Worm (Caenorhabditis elegans): ENCODE data around the gene tbc-2.

Gene tbc-2

DNA sequence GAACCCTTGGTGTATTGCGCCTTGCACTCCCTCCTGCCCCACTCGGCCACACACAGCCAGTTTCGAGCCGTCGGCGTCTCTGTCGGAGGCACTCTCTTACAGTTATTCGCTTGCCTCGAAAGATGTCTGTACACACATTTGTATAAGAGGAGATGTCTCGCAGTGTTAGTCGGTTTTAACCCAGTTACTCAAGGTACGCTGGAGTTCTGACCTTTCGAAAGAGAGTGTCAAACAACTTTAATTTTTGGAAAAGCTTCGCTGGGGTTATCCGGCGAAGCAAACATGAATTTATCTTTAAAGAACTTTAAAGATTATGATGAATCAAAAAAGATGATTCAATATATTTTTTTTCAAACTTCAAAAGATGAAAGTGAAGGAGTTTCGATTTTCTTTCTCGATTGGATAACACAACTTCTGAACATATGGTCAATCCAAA is 17.5 kb upstream of the tbc-2 start (continued):
- TF ChIP-seq ref-2 (tag; optimal IDR thresholded peaks at IDR 0.05) = peak; percentile 87
- TF ChIP-seq madf-2 (tag; optimal IDR thresholded peaks at IDR 0.05) = peak; percentile 81
- peak; percentile 99 for TF ChIP-seq unc-42 (tag; optimal IDR thresholded peaks at IDR 0.05)
- TF ChIP-seq che-1 (tag; optimal IDR thresholded peaks at IDR 0.05) = peak; percentile 66
- TF ChIP-seq pat-9 (tag; optimal IDR thresholded peaks at IDR 0.05) = peak; percentile 83
- TF ChIP-seq ceh-18 (tag; optimal IDR thresholded peaks at IDR 0.05) = peak; percentile 99
- TF ChIP-seq hlh-30 (tag; optimal IDR thresholded peaks at IDR 0.05; ENCODE audit: insufficient read depth) = peak; percentile 60
- TF ChIP-seq pax-1 (tag; optimal IDR thresholded peaks at IDR 0.05) = peak; percentile 91
- TF ChIP-seq ama-1 (optimal IDR thresholded peaks at IDR 0.05) = peak; percentile 100
- peak; percentile 68 for TF ChIP-seq ceh-24 (tag; optimal IDR thresholded peaks at IDR 0.05)
- no peak for TF ChIP-seq ceh-45 (GFP tag; IDR thresholded peaks at IDR 0.05)
- TF ChIP-seq pha-2 (tag; optimal IDR thresholded peaks at IDR 0.05) = peak; percentile 82
- TF ChIP-seq fax-1 (tag; optimal IDR thresholded peaks at IDR 0.05) = peak; percentile 65
- TF ChIP-seq ets-4 (tag; optimal IDR thresholded peaks at IDR 0.05) = peak; percentile 85
- peak; percentile 65 for TF ChIP-seq hlh-15 (tag; optimal IDR thresholded peaks at IDR 0.05)
- peak; percentile 44 for TF ChIP-seq tbx-7 (tag; optimal IDR thresholded peaks at IDR 0.05)
- TF ChIP-seq lim-6 (tag; optimal IDR thresholded peaks at IDR 0.05) = peak; percentile 77
- TF ChIP-seq odd-2 (tag; optimal IDR thresholded peaks at IDR 0.05) = no peak
- peak; percentile 76 for TF ChIP-seq hlh-8 (tag; optimal IDR thresholded peaks at IDR 0.05)
- peak; percentile 65 for TF ChIP-seq hlh-6 (tag; optimal IDR thresholded peaks at IDR 0.05)
- peak; percentile 92 for TF ChIP-seq ceh-34 (tag; optimal IDR thresholded peaks at IDR 0.05)
- peak; percentile 82 for TF ChIP-seq C08G9.2 (tag; optimal IDR thresholded peaks at IDR 0.05)
- peak; percentile 53 for TF ChIP-seq ceh-6 (GFP tag; optimal IDR thresholded peaks at IDR 0.05)
- TF ChIP-seq sdc-2 (tag; optimal IDR thresholded peaks at IDR 0.05) = peak; percentile 74
- TF ChIP-seq ahr-1 (tag; optimal IDR thresholded peaks at IDR 0.05) = peak; percentile 46
- peak; percentile 70 for TF ChIP-seq pag-3 (tag; optimal IDR thresholded peaks at IDR 0.05; ENCODE audit: borderline replicate concordance)
- TF ChIP-seq C38D4.7 (GFP tag; optimal IDR thresholded peaks at IDR 0.05) = peak; percentile 59
- peak; percentile 58 for TF ChIP-seq nhr-11 (tag; optimal IDR thresholded peaks at IDR 0.05)
- TF ChIP-seq ceh-9 (tag; optimal IDR thresholded peaks at IDR 0.05) = no peak
- TF ChIP-seq rnt-1 (tag; optimal IDR thresholded peaks at IDR 0.05) = peak; percentile 86
- peak; percentile 55 for TF ChIP-seq gmeb-2 (tag; optimal IDR thresholded peaks at IDR 0.05)
- peak; percentile 17 for TF ChIP-seq hlh-13 (GFP tag; optimal IDR thresholded peaks at IDR 0.05)
- TF ChIP-seq nhr-232 (tag; optimal IDR thresholded peaks at IDR 0.05) = peak; percentile 46
- TF ChIP-seq sox-4 (tag; optimal IDR thresholded peaks at IDR 0.05) = peak; percentile 81
- peak; percentile 63 for TF ChIP-seq lin-11 (tag; optimal IDR thresholded peaks at IDR 0.05)
- no peak for TF ChIP-seq pha-4 (tag; optimal IDR thresholded peaks at IDR 0.05)
- peak; percentile 99 for TF ChIP-seq elt-2 (tag; optimal IDR thresholded peaks at IDR 0.05)
- peak; percentile 79 for TF ChIP-seq unc-55 (GFP tag; optimal IDR thresholded peaks at IDR 0.05)
- peak; percentile 94 for TF ChIP-seq ceh-14 (tag; optimal IDR thresholded peaks at IDR 0.05)
- peak; percentile 73 for TF ChIP-seq fkh-10 (GFP tag; optimal IDR thresholded peaks at IDR 0.05)
- TF ChIP-seq elt-4 (tag; optimal IDR thresholded peaks at IDR 0.05) = no peak
- TF ChIP-seq ceh-19 (GFP tag; optimal IDR thresholded peaks at IDR 0.05) = peak; percentile 89
- TF ChIP-seq mec-3 (tag; optimal IDR thresholded peaks at IDR 0.05; ENCODE audit: borderline replicate concordance) = peak; percentile 59
- TF ChIP-seq npax-4 (tag; optimal IDR thresholded peaks at IDR 0.05) = peak; percentile 54
- peak; percentile 65 for TF ChIP-seq ceh-22 (tag; optimal IDR thresholded peaks at IDR 0.05)
- TF ChIP-seq K09A11.1 (tag; optimal IDR thresholded peaks at IDR 0.05; ENCODE audit: insufficient read depth) = peak; percentile 76
- peak; percentile 99 for TF ChIP-seq dve-1 (tag; optimal IDR thresholded peaks at IDR 0.05)
- peak; percentile 32 for TF ChIP-seq zip-5 (tag; optimal IDR thresholded peaks at IDR 0.05)
- peak; percentile 95 for TF ChIP-seq ceh-31 (tag; optimal IDR thresholded peaks at IDR 0.05)
- peak; percentile 83 for TF ChIP-seq unc-86 (tag; optimal IDR thresholded peaks at IDR 0.05)
- peak; percentile 68 for TF ChIP-seq eyg-1 (tag; optimal IDR thresholded peaks at IDR 0.05)
- peak; percentile 85 for TF ChIP-seq syd-9 (tag; optimal IDR thresholded peaks at IDR 0.05)
